Fruit fly (Drosophila melanogaster) whole organism, embryonic: Measurements from ENCODE around the gene CG12182.
A peak's percentile ranks its signal among the peaks of the same experiment; 100 is the strongest.

Experiments used
- B-H2 ChIP-seq: fragments of 200-800 bp; sonication (Bioruptor generic); optimal IDR thresholded peaks from 2 replicates; lab custom pipeline; 2018; ENCODE audit warnings: missing biosample characterization, mild to moderate bottlenecking, missing genetic modification characterization
- Blimp-1 ChIP-seq: fragments of 200-800 bp; sonication (Bioruptor generic); optimal IDR thresholded peaks from 3 replicates; lab custom pipeline; 2018; ENCODE audit warnings: missing biosample characterization, missing genetic modification characterization, mild to moderate bottlenecking, moderate library complexity, missing genetic modification reagents
- C15 ChIP-seq: fragments of 200-800 bp; sonication (Bioruptor generic); IDR thresholded peaks from 3 replicates; pipeline ENCODE4 v1.3.6; 2022; ENCODE audit warnings: missing biosample characterization, missing genetic modification characterization
- CG11085 ChIP-seq: fragments of 200-800 bp; sonication (Bioruptor generic); IDR thresholded peaks from 2 replicates; pipeline ENCODE4 v1.3.6; 2022; ENCODE audit warnings: missing biosample characterization, missing genetic modification characterization
- CG11247 ChIP-seq: fragments of 200-800 bp; sonication (Bioruptor generic); IDR thresholded peaks from 2 replicates; pipeline ENCODE4 v1.3.6; 2022; ENCODE audit warnings: missing biosample characterization, missing genetic modification characterization
- CG12299 ChIP-seq: fragments of 200-800 bp; sonication (Bioruptor generic); optimal IDR thresholded peaks from 2 replicates; lab custom pipeline; 2018; ENCODE audit warnings: missing biosample characterization, mild to moderate bottlenecking, missing genetic modification characterization
- CG1233 ChIP-seq: fragments of 200-800 bp; sonication (Bioruptor generic); optimal IDR thresholded peaks from 4 replicates; lab custom pipeline; 2018; ENCODE audit warnings: missing biosample characterization, mild to moderate bottlenecking, missing genetic modification characterization
- CG12769 ChIP-seq: fragments of 200-800 bp; sonication (Bioruptor generic); optimal IDR thresholded peaks from 2 replicates; lab custom pipeline; 2019; ENCODE audit warnings: missing biosample characterization, mild to moderate bottlenecking, missing genetic modification characterization, moderate library complexity
- CG13894 ChIP-seq: fragments of 200-800 bp; sonication (Bioruptor generic); optimal IDR thresholded peaks from 3 replicates; lab custom pipeline; 2018; ENCODE audit warnings: missing biosample characterization, mild to moderate bottlenecking, missing genetic modification characterization, moderate library complexity
- CG14441 ChIP-seq: fragments of 200-800 bp; sonication (Bioruptor generic); IDR thresholded peaks from 2 replicates; pipeline ENCODE4 v1.3.6; 2022; ENCODE audit warnings: missing biosample characterization, missing genetic modification characterization
- CG15073 ChIP-seq: fragments of 200-800 bp; sonication (Bioruptor generic); optimal IDR thresholded peaks from 2 replicates; lab custom pipeline; 2016; ENCODE audit warnings: missing biosample characterization, missing genetic modification characterization
- CG16863 ChIP-seq: fragments of 200-800 bp; sonication (Bioruptor generic); optimal IDR thresholded peaks from 3 replicates; lab custom pipeline; 2016; ENCODE audit warnings: missing biosample characterization, missing genetic modification characterization
- CG17359 ChIP-seq: fragments of 200-800 bp; sonication (Bioruptor generic); optimal IDR thresholded peaks from 3 replicates; lab custom pipeline; 2018; ENCODE audit warnings: missing biosample characterization, mild to moderate bottlenecking, missing genetic modification characterization, moderate library complexity
- CG17802 ChIP-seq: fragments of 200-800 bp; sonication (Bioruptor generic); optimal IDR thresholded peaks from 2 replicates; lab custom pipeline; 2018; ENCODE audit warnings: missing biosample characterization, mild to moderate bottlenecking, missing genetic modification characterization, moderate library complexity
- CG2199 ChIP-seq: fragments of 200-800 bp; sonication (Bioruptor generic); IDR thresholded peaks from 3 replicates; pipeline ENCODE4 v1.3.6; 2022; ENCODE audit warnings: missing biosample characterization, missing genetic modification characterization
- CG32767 ChIP-seq: fragments of 200-800 bp; sonication (Bioruptor generic); IDR thresholded peaks from 2 replicates; pipeline ENCODE4 v1.3.6; 2022; ENCODE audit warnings: missing biosample characterization, missing genetic modification characterization
- CG33213 ChIP-seq: fragments of 200-800 bp; sonication (Bioruptor generic); optimal IDR thresholded peaks from 3 replicates; lab custom pipeline; 2016; ENCODE audit warnings: missing biosample characterization, missing genetic modification characterization
- CG34422 ChIP-seq: fragments of 200-800 bp; sonication (Bioruptor generic); IDR thresholded peaks from 3 replicates; pipeline ENCODE4 v1.3.6; 2022; ENCODE audit warnings: missing biosample characterization, missing genetic modification characterization
- CG4854 ChIP-seq: fragments of 200-800 bp; sonication (Bioruptor generic); optimal IDR thresholded peaks from 2 replicates; lab custom pipeline; 2016; ENCODE audit warnings: missing biosample characterization, missing genetic modification characterization, inconsistent platforms
- CG7372 ChIP-seq: fragments of 200-800 bp; sonication (Bioruptor generic); IDR thresholded peaks from 2 replicates; pipeline ENCODE4 v1.3.6; 2022; ENCODE audit warnings: missing biosample characterization, missing genetic modification characterization
- CG7963 ChIP-seq: fragments of 200-800 bp; sonication (Bioruptor generic); IDR thresholded peaks from 3 replicates; pipeline ENCODE4 v1.3.6; 2022; ENCODE audit warnings: missing biosample characterization, missing genetic modification characterization; ENCODE audit not compliant: partially characterized antibody
- CG8478 ChIP-seq: fragments of >200 bp; optimal IDR thresholded peaks from 2 replicates; lab custom pipeline; 2018
- CG8924 ChIP-seq: fragments of 200-800 bp; optimal IDR thresholded peaks from 3 replicates; lab custom pipeline; 2019; ENCODE audit warnings: missing biosample characterization, mild to moderate bottlenecking, missing genetic modification characterization, moderate library complexity
- CG9437 ChIP-seq: fragments of 200-800 bp; sonication (Bioruptor generic); optimal IDR thresholded peaks from 2 replicates; lab custom pipeline; 2018; ENCODE audit warnings: missing biosample characterization, mild to moderate bottlenecking, missing genetic modification characterization
- CG9727 ChIP-seq: fragments of 200-800 bp; sonication (Bioruptor generic); optimal IDR thresholded peaks from 3 replicates; lab custom pipeline; 2017; ENCODE audit warnings: missing biosample characterization, mild to moderate bottlenecking, missing genetic modification characterization
- CG9817 ChIP-seq: fragments of 200-800 bp; sonication (Bioruptor generic); optimal IDR thresholded peaks from 2 replicates; lab custom pipeline; 2018; ENCODE audit warnings: missing biosample characterization, mild to moderate bottlenecking, missing genetic modification characterization, moderate library complexity
- CG9876 ChIP-seq: fragments of 200-800 bp; sonication (Bioruptor generic); optimal IDR thresholded peaks from 2 replicates; lab custom pipeline; 2016; ENCODE audit warnings: missing biosample characterization, missing genetic modification characterization
- Dll ChIP-seq: fragments of 200-800 bp; sonication (Bioruptor generic); IDR thresholded peaks from 4 replicates; pipeline ENCODE4 v1.3.6; 2022; ENCODE audit warnings: missing biosample characterization, missing genetic modification characterization; ENCODE audit not compliant: partially characterized antibody
- Fer1 ChIP-seq: fragments of 200-800 bp; sonication (Bioruptor generic); optimal IDR thresholded peaks from 2 replicates; lab custom pipeline; 2017; ENCODE audit warnings: missing biosample characterization, mild to moderate bottlenecking, missing genetic modification characterization
- HLH54F ChIP-seq: fragments of 200-800 bp; sonication (Bioruptor generic); optimal IDR thresholded peaks from 3 replicates; lab custom pipeline; 2016; ENCODE audit warnings: missing biosample characterization, missing genetic modification characterization
- Lim3 ChIP-seq: fragments of 200-800 bp; sonication (Bioruptor generic); IDR thresholded peaks from 2 replicates; pipeline ENCODE4 v1.3.6; 2022; ENCODE audit warnings: missing biosample characterization, missing genetic modification characterization
- Side ChIP-seq: fragments of 200-800 bp; sonication (Bioruptor generic); optimal IDR thresholded peaks from 2 replicates; lab custom pipeline; 2016; ENCODE audit warnings: missing biosample characterization, missing genetic modification characterization
- ase ChIP-seq: fragments of 200-800 bp; sonication (Bioruptor generic); IDR thresholded peaks from 3 replicates; pipeline ENCODE4 v1.3.6; 2022; ENCODE audit warnings: missing biosample characterization, missing genetic modification characterization
- az2 ChIP-seq: fragments of 200-800 bp; sonication (Bioruptor generic); optimal IDR thresholded peaks from 3 replicates; lab custom pipeline; 2016; ENCODE audit warnings: missing biosample characterization, missing genetic modification characterization
- en ChIP-seq: fragments of 200-800 bp; sonication (Bioruptor generic); optimal IDR thresholded peaks from 2 replicates; lab custom pipeline; 2016; ENCODE audit warnings: missing biosample characterization, missing genetic modification characterization
- fru ChIP-seq: fragments of >200 bp; optimal IDR thresholded peaks from 2 replicates; lab custom pipeline; 2017
- hbn ChIP-seq: fragments of 200-800 bp; sonication (Bioruptor generic); IDR thresholded peaks from 2 replicates; pipeline ENCODE4 v1.3.6; 2022; ENCODE audit warnings: missing biosample characterization, missing genetic modification characterization; ENCODE audit not compliant: partially characterized antibody
- her ChIP-seq: fragments of 200-800 bp; sonication (Bioruptor generic); optimal IDR thresholded peaks from 2 replicates; lab custom pipeline; 2016; ENCODE audit warnings: missing biosample characterization, missing genetic modification characterization
- kni ChIP-seq: fragments of 200-800 bp; sonication (Bioruptor generic); optimal IDR thresholded peaks from 3 replicates; lab custom pipeline; 2017; ENCODE audit warnings: mild to moderate bottlenecking, missing biosample characterization, missing genetic modification reagents, missing genetic modification characterization
- pfk ChIP-seq: fragments of 200-800 bp; sonication (Bioruptor generic); optimal IDR thresholded peaks from 2 replicates; lab custom pipeline; 2018; ENCODE audit warnings: missing biosample characterization, mild to moderate bottlenecking, missing genetic modification characterization, moderate library complexity
- pnt ChIP-seq: fragments of 200-800 bp; sonication (Bioruptor generic); optimal IDR thresholded peaks from 3 replicates; lab custom pipeline; 2016; ENCODE audit warnings: missing biosample characterization, missing genetic modification characterization
- row ChIP-seq: fragments of 200-800 bp; sonication (Bioruptor generic); IDR thresholded peaks from 3 replicates; pipeline ENCODE4 v1.3.6; 2022; ENCODE audit warnings: missing biosample characterization, missing genetic modification characterization
- run ChIP-seq: fragments of 200-800 bp; sonication (Bioruptor generic); optimal IDR thresholded peaks from 3 replicates; lab custom pipeline; 2018; ENCODE audit warnings: missing biosample characterization, mild to moderate bottlenecking, missing genetic modification characterization
- salm ChIP-seq: fragments of 200-800 bp; sonication (Bioruptor generic); optimal IDR thresholded peaks from 2 replicates; lab custom pipeline; 2018; ENCODE audit warnings: missing biosample characterization, mild to moderate bottlenecking, missing genetic modification characterization
- seq ChIP-seq: fragments of 200-800 bp; sonication (Bioruptor generic); IDR thresholded peaks from 2 replicates; pipeline ENCODE4 v1.3.6; 2022; ENCODE audit warnings: missing biosample characterization, missing genetic modification characterization
- tna ChIP-seq: fragments of 200-800 bp; sonication (Bioruptor generic); IDR thresholded peaks from 2 replicates; pipeline ENCODE4 v1.3.6; 2022; ENCODE audit warnings: missing biosample characterization, missing genetic modification characterization; ENCODE audit not compliant: partially characterized antibody
- wek ChIP-seq: fragments of 200-800 bp; sonication (Bioruptor generic); optimal IDR thresholded peaks from 3 replicates; lab custom pipeline; 2018; ENCODE audit warnings: missing biosample characterization, mild to moderate bottlenecking, missing genetic modification characterization, moderate library complexity
- zen ChIP-seq: fragments of 200-800 bp; sonication (Bioruptor generic); optimal IDR thresholded peaks from 3 replicates; lab custom pipeline; 2018; ENCODE audit warnings: missing biosample characterization, mild to moderate bottlenecking, missing genetic modification characterization, moderate library complexity
- zf30C ChIP-seq: fragments of 200-800 bp; sonication (Bioruptor generic); optimal IDR thresholded peaks from 3 replicates; lab custom pipeline; 2018; ENCODE audit warnings: missing biosample characterization, mild to moderate bottlenecking, missing genetic modification characterization

The CG12182 gene

DNA sequence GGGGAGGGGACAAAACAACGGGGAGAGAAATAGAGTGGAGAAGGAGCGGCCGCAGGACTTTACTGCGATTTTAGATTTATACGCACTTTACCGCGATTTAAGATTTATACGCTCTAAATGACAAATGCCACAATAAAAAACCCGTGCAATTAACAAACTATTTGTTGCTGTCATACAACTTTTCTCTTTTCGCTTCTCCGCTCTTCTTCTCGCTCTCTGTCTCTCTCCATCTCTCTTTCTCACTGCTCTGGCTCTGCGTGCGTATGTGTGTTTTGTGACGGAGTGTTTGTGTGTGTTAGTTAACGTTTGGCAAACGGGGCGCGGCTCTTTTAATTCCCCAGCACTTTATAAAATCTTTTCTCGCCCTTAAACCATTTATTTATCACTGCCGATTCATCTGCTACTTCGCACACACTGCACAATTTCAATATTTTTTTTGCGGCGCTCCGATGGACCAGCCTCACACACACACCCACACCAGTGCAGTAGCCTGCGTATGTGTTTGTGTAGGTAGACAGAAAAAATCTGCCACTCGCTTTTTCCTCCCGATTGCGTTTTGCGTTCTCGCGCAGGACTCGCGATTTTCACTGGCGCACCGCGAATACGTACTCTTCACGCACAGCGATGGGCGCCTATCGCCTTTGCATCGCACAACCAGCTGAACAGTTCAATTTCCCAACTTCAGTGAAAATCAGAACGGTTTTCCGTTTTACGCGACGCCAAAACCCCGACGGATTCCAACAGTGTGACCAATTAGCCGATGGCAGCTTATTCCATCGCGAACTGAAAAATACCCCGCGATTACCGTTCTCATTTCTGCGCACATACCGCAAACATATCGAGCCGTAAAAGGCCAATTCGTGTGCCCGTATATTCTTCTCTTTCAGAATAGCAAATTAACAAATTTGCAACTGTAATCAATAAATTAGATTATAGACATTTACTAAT lies 13.3 kb downstream of the CG12182 start, which contains the start of gene msn (continued):
- TF ChIP-seq run (tag; lab: Kevin White, UChicago), result no peak
- no peak for TF ChIP-seq CG4854
- peak; percentile 57 for TF ChIP-seq CG8924
- peak; percentile 90 for TF ChIP-seq CG8478 (lab: Kevin White, UChicago)
- TF ChIP-seq CG1233 (GFP tag; lab: Kevin White, UChicago), result no peak
- peak; percentile 51; the same call in 2 of the 3 replicates for TF ChIP-seq CG7963 (GFP tag; lab: Robert Waterston, UW)
- TF ChIP-seq az2, result no peak
- TF ChIP-seq row, result peak; percentile 78
- TF ChIP-seq Lim3 (GFP tag; lab: Robert Waterston, UW), result no peak
- peak; percentile 8 for TF ChIP-seq Side (GFP tag; lab: Kevin White, UChicago)
- TF ChIP-seq CG17359 (tag; lab: Kevin White, UChicago), result no peak
- no peak for TF ChIP-seq ase
- TF ChIP-seq CG32767 (GFP tag; lab: Robert Waterston, UW), result peak; percentile 80
- TF ChIP-seq zen (tag; lab: Kevin White, UChicago), result peak; percentile 27
- peak; percentile 12 for TF ChIP-seq CG13894 (tag; lab: Kevin White, UChicago)
- peak; percentile 29 for TF ChIP-seq CG12769
- TF ChIP-seq en, result no peak
- TF ChIP-seq CG9727 (GFP tag; lab: Kevin White, UChicago), result no peak
- TF ChIP-seq CG9437 (GFP tag; lab: Kevin White, UChicago), result no peak
- TF ChIP-seq pnt (GFP tag; lab: Kevin White, UChicago), result no peak
- TF ChIP-seq kni (GFP tag; lab: Kevin White, UChicago), result peak; percentile 40
- TF ChIP-seq CG12299 (tag; lab: Kevin White, UChicago), result peak; percentile 43
- TF ChIP-seq C15 (GFP tag; lab: Robert Waterston, UW), result no peak
- TF ChIP-seq salm, result no peak
- TF ChIP-seq tna (GFP tag; lab: Robert Waterston, UW), result peak; percentile 51
- peak; percentile 88; the same call in 2 of the 3 replicates for TF ChIP-seq CG34422 (GFP tag; lab: Robert Waterston, UW)
- peak; percentile 63 for TF ChIP-seq CG33213 (GFP tag; lab: Kevin White, UChicago)
- no peak; the same call in 1 of the 2 replicates for TF ChIP-seq seq (GFP tag; lab: Robert Waterston, UW)
- no peak for TF ChIP-seq Dll (GFP tag; lab: Robert Waterston, UW)
- no peak for TF ChIP-seq pfk
- no peak for TF ChIP-seq CG16863
- no peak for TF ChIP-seq CG2199 (GFP tag; lab: Robert Waterston, UW)
- TF ChIP-seq CG14441 (GFP tag; lab: Robert Waterston, UW), result 0 out of 2 replicates have a peak, but pooled peaks have one; percentile 22
- TF ChIP-seq CG11085 (GFP tag; lab: Robert Waterston, UW), result no peak; the same call in 1 of the 2 replicates
- peak; percentile 11 for TF ChIP-seq B-H2 (GFP tag; lab: Kevin White, UChicago)
- TF ChIP-seq hbn (GFP tag; lab: Robert Waterston, UW), result no peak
- peak; percentile 54 for TF ChIP-seq wek (GFP tag; lab: Kevin White, UChicago)
- no peak for TF ChIP-seq HLH54F (GFP tag; lab: Kevin White, UChicago)
- no peak for TF ChIP-seq CG7372 (GFP tag; lab: Robert Waterston, UW)
- TF ChIP-seq zf30C (GFP tag; lab: Kevin White, UChicago), result no peak
- TF ChIP-seq CG15073, result no peak
- no peak for TF ChIP-seq CG9817 (tag; lab: Kevin White, UChicago)
- TF ChIP-seq Blimp-1 (GFP tag; lab: Kevin White, UChicago), result no peak
- TF ChIP-seq fru, result no peak
- TF ChIP-seq CG17802 (tag; lab: Kevin White, UChicago), result peak; percentile 23
- peak; percentile 99 for TF ChIP-seq her (GFP tag; lab: Kevin White, UChicago)
- TF ChIP-seq Fer1, result peak; percentile 77
- no peak for TF ChIP-seq CG11247
- TF ChIP-seq CG9876 (GFP tag; lab: Kevin White, UChicago), result no peak
